Fruit fly (Drosophila melanogaster): Measurements from ENCODE around the gene KaiR1D.

Gene KaiR1D

dm6 chr3R:20830153-20830695, 35.8 kb downstream of the KaiR1D start, which contains the start of gene Adss (continued):
- peak; percentile 7 for TF ChIP-seq CG12155 (GFP tag; optimal IDR thresholded peaks at IDR 0.05)
- peak; percentile 54 for TF ChIP-seq slbo (GFP tag; IDR thresholded peaks at IDR 0.05)
- peak; percentile 3 for TF ChIP-seq CG8359 (GFP tag; optimal IDR thresholded peaks at IDR 0.05; ENCODE audit: borderline replicate concordance)
- TF ChIP-seq ewg (GFP tag; optimal IDR thresholded peaks at IDR 0.05), result peak; percentile 99
- peak; percentile 32 for TF ChIP-seq sug (tag; optimal IDR thresholded peaks at IDR 0.05)
- peak; percentile 93 for TF ChIP-seq klu (GFP tag; IDR thresholded peaks at IDR 0.05)
- TF ChIP-seq CG9215 (GFP tag; IDR thresholded peaks at IDR 0.05), result no peak
- no peak for TF ChIP-seq CG17361 (GFP tag; IDR thresholded peaks at IDR 0.05)
- peak; percentile 75 for TF ChIP-seq CG12659 (GFP tag; optimal IDR thresholded peaks at IDR 0.05)
- peak; percentile 30; the same call in 1 of the 2 replicates for TF ChIP-seq CG11247 (GFP tag; IDR thresholded peaks at IDR 0.05)
- TF ChIP-seq CG4424 (GFP tag; optimal IDR thresholded peaks at IDR 0.05), result no peak
- TF ChIP-seq CG9727 (GFP tag; optimal IDR thresholded peaks at IDR 0.05), result peak; percentile 33
- TF ChIP-seq Mad (GFP tag; optimal IDR thresholded peaks at IDR 0.05), result peak; percentile 51
- TF ChIP-seq pho (GFP tag; optimal IDR thresholded peaks at IDR 0.05), result peak; percentile 10
- peak; percentile 32 for TF ChIP-seq CG1647 (GFP tag; optimal IDR thresholded peaks at IDR 0.05)
- no peak for TF ChIP-seq CG8290 (GFP tag; optimal IDR thresholded peaks at IDR 0.05)
- peak in 1 of 2 experiments; percentile 85 for TF ChIP-seq CG8290 (tag; optimal IDR thresholded peaks at IDR 0.05)
- peak; percentile 29 for TF ChIP-seq Xbp1 (GFP tag; optimal IDR thresholded peaks at IDR 0.05)
- TF ChIP-seq B-H2 (GFP tag; optimal IDR thresholded peaks at IDR 0.05), result peak; percentile 34
- peak; percentile 39; the same call in 1 of the 2 replicates for TF ChIP-seq Scr (GFP tag; IDR thresholded peaks at IDR 0.05; ENCODE audit: partially characterized antibody)
- peak; percentile 39 for TF ChIP-seq CHES-1-like (GFP tag; optimal IDR thresholded peaks at IDR 0.05)
- TF ChIP-seq Opbp (GFP tag; IDR thresholded peaks at IDR 0.05; ENCODE audit: partially characterized antibody), result peak; percentile 53; the same call in 2 of the 3 replicates
- TF ChIP-seq Side (GFP tag; optimal IDR thresholded peaks at IDR 0.05), result peak; percentile 43
- no peak for TF ChIP-seq cad (GFP tag; optimal IDR thresholded peaks at IDR 0.05)
- TF ChIP-seq CG34422 (GFP tag; IDR thresholded peaks at IDR 0.05), result peak; percentile 29; the same call in 1 of the 3 replicates
- peak; percentile 41 for TF ChIP-seq CG33213 (GFP tag; optimal IDR thresholded peaks at IDR 0.05)
- peak; percentile 62 for TF ChIP-seq Myb (GFP tag; optimal IDR thresholded peaks at IDR 0.05)
- TF ChIP-seq HLHmδ (GFP tag; optimal IDR thresholded peaks at IDR 0.05), result peak; percentile 94
- peak; percentile 49; the same call in 1 of the 2 replicates for TF ChIP-seq amos (GFP tag; IDR thresholded peaks at IDR 0.05; ENCODE audit: partially characterized antibody)
- peak in 1 of 2 experiments; percentile 6 for TF ChIP-seq insv (GFP tag; optimal IDR thresholded peaks at IDR 0.05)
- 0 out of 2 replicates have a peak, but pooled peaks have one; percentile 14 for TF ChIP-seq ttk (GFP tag; IDR thresholded peaks at IDR 0.05)
- peak in 1 of 2 experiments; percentile 64 for TF ChIP-seq crp (GFP tag; optimal IDR thresholded peaks at IDR 0.05)
- TF ChIP-seq nerfin-1 (tag; optimal IDR thresholded peaks at IDR 0.05), result peak; percentile 12
- TF ChIP-seq CG9797 (GFP tag; optimal IDR thresholded peaks at IDR 0.05), result peak; percentile 89
- TF ChIP-seq maf-S (GFP tag; optimal IDR thresholded peaks at IDR 0.05), result peak; percentile 4
- TF ChIP-seq Meics (GFP tag; optimal IDR thresholded peaks at IDR 0.05), result peak; percentile 15
- peak; percentile 18 for TF ChIP-seq CG10267 (tag; optimal IDR thresholded peaks at IDR 0.05)
- TF ChIP-seq Lpt (GFP tag; optimal IDR thresholded peaks at IDR 0.05), result peak; percentile 46
- peak; percentile 11; the same call in 1 of the 2 replicates for TF ChIP-seq inv (GFP tag; IDR thresholded peaks at IDR 0.05; ENCODE audit: partially characterized antibody)
- TF ChIP-seq CG7987 (GFP tag; optimal IDR thresholded peaks at IDR 0.05), result peak; percentile 59
- TF ChIP-seq cg (GFP tag; optimal IDR thresholded peaks at IDR 0.05), result peak; percentile 77
- peak; percentile 21 for TF ChIP-seq luna (GFP tag; optimal IDR thresholded peaks at IDR 0.05)
- TF ChIP-seq CG7963 (GFP tag; IDR thresholded peaks at IDR 0.05; ENCODE audit: partially characterized antibody), result 0 out of 3 replicates have a peak, but pooled peaks have one; percentile 30
- TF ChIP-seq Adf1 (GFP tag; IDR thresholded peaks at IDR 0.05), result peak; percentile 34
- TF ChIP-seq az2 (GFP tag; optimal IDR thresholded peaks at IDR 0.05), result no peak
- TF ChIP-seq grn (GFP tag; optimal IDR thresholded peaks at IDR 0.05), result peak; percentile 93
- peak; percentile 62 for TF ChIP-seq D (optimal IDR thresholded peaks at IDR 0.05)
- no peak for TF ChIP-seq D (GFP tag; optimal IDR thresholded peaks at IDR 0.05)
- TF ChIP-seq CG3847 (GFP tag; IDR thresholded peaks at IDR 0.05), result peak; percentile 36; the same call in 1 of the 2 replicates
- TF ChIP-seq CG12942 (GFP tag; optimal IDR thresholded peaks at IDR 0.05), result no peak

Data from whole organism, embryonic.